Worm (Caenorhabditis elegans) whole organism, L4 larva: ENCODE results near the gene B0496.2.
A peak's percentile ranks its signal among the peaks of the same experiment; 100 is the strongest.

Source experiments
- F44E2.7 ChIP-seq: fragments of 200-800 bp; sonication (Bioruptor generic); IDR thresholded peaks from 2 replicates; pipeline ENCODE4 v2.1.2; 2022; ENCODE audit warnings: missing genetic modification characterization, missing compliant biosample characterization
- T20F7.1 ChIP-seq: fragments of 200-800 bp; sonication (Bioruptor generic); optimal IDR thresholded peaks from 2 replicates; lab custom pipeline; 2018; ENCODE audit warnings: mild to moderate bottlenecking, missing genetic modification characterization, missing compliant biosample characterization
- Y48G9A.11 ChIP-seq: fragments of 200-800 bp; sonication (Bioruptor generic); IDR thresholded peaks from 2 replicates; pipeline ENCODE4 v1.3.6; 2022; ENCODE audit warnings: missing genetic modification reagents, missing genetic modification characterization, missing compliant biosample characterization
- Y75B8A.6 ChIP-seq: fragments of 200-800 bp; sonication (Bioruptor generic); IDR thresholded peaks from 2 replicates; pipeline ENCODE4 v1.3.6; 2022; ENCODE audit warnings: missing genetic modification reagents, missing genetic modification characterization, missing compliant biosample characterization
- aly-2 ChIP-seq: sonication (generic microtip); optimal IDR thresholded peaks from 2 replicates; lab custom pipeline; 2018; ENCODE audit warnings: missing biosample characterization, missing genetic modification characterization
- arid-1 ChIP-seq: fragments of 200-800 bp; sonication (Bioruptor generic); conservative IDR thresholded peaks from 2 replicates; pipeline ENCODE4 v1.3.6; 2022; ENCODE audit warnings: missing genetic modification reagents, missing genetic modification characterization, missing compliant biosample characterization
- attf-4 ChIP-seq: sonication (generic microtip); optimal IDR thresholded peaks from 3 replicates; lab custom pipeline; 2017; ENCODE audit warnings: missing biosample characterization, missing genetic modification characterization
- ceh-20 ChIP-seq: fragments of 200-800 bp; sonication (Bioruptor generic); IDR thresholded peaks from 2 replicates; pipeline ENCODE4 v1.3.6; 2022; ENCODE audit warnings: missing genetic modification reagents, missing genetic modification characterization, missing compliant biosample characterization
- ceh-28 ChIP-seq: fragments of 150-350 bp; optimal IDR thresholded peaks from 2 replicates; lab custom pipeline; 2014; ENCODE audit warnings: missing biosample characterization, missing genetic modification reagents, missing genetic modification characterization
- ceh-44 ChIP-seq: fragments of 200-800 bp; sonication (Bioruptor generic); IDR thresholded peaks from 2 replicates; pipeline ENCODE4 v1.3.6; 2022; ENCODE audit warnings: missing genetic modification reagents, missing genetic modification characterization, missing compliant biosample characterization
- ceh-82 ChIP-seq: sonication (generic microtip); optimal IDR thresholded peaks from 2 replicates; lab custom pipeline; 2017; ENCODE audit warnings: missing biosample characterization, missing genetic modification characterization
- daf-16 ChIP-seq, 3 experiments: sonication (generic microtip); optimal IDR thresholded peaks; 2 replicates each; lab custom pipeline; 2016 to 2017; ENCODE audit warnings: missing genetic modification characterization in 3 of 3, missing genetic modification reagents in 3 of 3, mild to moderate bottlenecking in 2 of 3, missing compliant biosample characterization in 2 of 3, missing biosample characterization in 1 of 3, moderate library complexity in 1 of 3
- daf-8 ChIP-seq: fragments of 200-800 bp; sonication (Bioruptor generic); IDR thresholded peaks from 2 replicates; pipeline ENCODE4 v1.3.6; 2022; ENCODE audit warnings: missing genetic modification characterization, missing compliant biosample characterization
- dmd-6 ChIP-seq: fragments of 200-800 bp; sonication (Bioruptor generic); IDR thresholded peaks from 2 replicates; pipeline ENCODE4 v1.3.6; 2022; ENCODE audit warnings: missing genetic modification reagents, missing genetic modification characterization, missing compliant biosample characterization
- dmd-9 ChIP-seq: fragments of 200-800 bp; sonication (Bioruptor generic); IDR thresholded peaks from 2 replicates; pipeline ENCODE4 v1.3.6; 2022; ENCODE audit warnings: missing genetic modification reagents, missing genetic modification characterization, missing compliant biosample characterization
- dpl-1 ChIP-seq: fragments of 150-350 bp; optimal IDR thresholded peaks from 2 replicates; lab custom pipeline; 2014; ENCODE audit warnings: missing biosample characterization, missing genetic modification reagents, missing genetic modification characterization
- fos-1 ChIP-seq: fragments of 150-350 bp; optimal IDR thresholded peaks from 2 replicates; lab custom pipeline; 2014; ENCODE audit warnings: missing biosample characterization, missing genetic modification characterization
- gei-8 ChIP-seq: fragments of 200-800 bp; sonication (Bioruptor generic); optimal IDR thresholded peaks from 2 replicates; lab custom pipeline; 2018; ENCODE audit warnings: mild to moderate bottlenecking, missing genetic modification characterization, missing compliant biosample characterization
- lin-38 ChIP-seq: fragments of 200-800 bp; sonication (Bioruptor generic); IDR thresholded peaks from 2 replicates; pipeline ENCODE4 v1.3.6; 2022; ENCODE audit warnings: missing genetic modification reagents, missing genetic modification characterization, missing compliant biosample characterization
- lin-39 ChIP-seq: fragments of 150-350 bp; optimal IDR thresholded peaks from 2 replicates; lab custom pipeline; 2014; ENCODE audit warnings: missing biosample characterization, missing genetic modification reagents, missing genetic modification characterization
- mdl-1 ChIP-seq, 2 experiments: fragments of 150-350 bp in 1 of 2; sonication (generic microtip) in 1 of 2; optimal IDR thresholded peaks; 2 replicates each; lab custom pipeline; 2014 to 2017; ENCODE audit warnings: missing biosample characterization in 2 of 2, missing genetic modification characterization in 2 of 2
- mdt-29 ChIP-seq: fragments of 200-800 bp; sonication (Bioruptor generic); IDR thresholded peaks from 2 replicates; pipeline ENCODE4 v1.3.6; 2022; ENCODE audit warnings: missing genetic modification reagents, missing genetic modification characterization, missing compliant biosample characterization
- nhr-111 ChIP-seq: fragments of 200-800 bp; sonication (Bioruptor generic); optimal IDR thresholded peaks from 2 replicates; lab custom pipeline; 2018; ENCODE audit warnings: mild to moderate bottlenecking, missing genetic modification characterization, missing compliant biosample characterization
- nhr-237 ChIP-seq: sonication (generic microtip); optimal IDR thresholded peaks from 2 replicates; lab custom pipeline; 2017; ENCODE audit warnings: missing biosample characterization, missing genetic modification characterization
- nhr-25 ChIP-seq: sonication (generic microtip); optimal IDR thresholded peaks from 2 replicates; lab custom pipeline; 2017; ENCODE audit warnings: missing genetic modification characterization, mild to moderate bottlenecking, missing compliant biosample characterization, antibody characterized with exemption, moderate library complexity, borderline replicate concordance; ENCODE audit not compliant: insufficient read depth
- nhr-28 ChIP-seq: fragments of 150-350 bp; optimal IDR thresholded peaks from 2 replicates; lab custom pipeline; 2014; ENCODE audit warnings: missing biosample characterization, missing genetic modification characterization
- nhr-76 ChIP-seq: fragments of 150-350 bp; optimal IDR thresholded peaks from 2 replicates; lab custom pipeline; 2014; ENCODE audit warnings: missing biosample characterization, missing genetic modification characterization
- pqm-1 ChIP-seq: sonication (generic microtip); optimal IDR thresholded peaks from 2 replicates; lab custom pipeline; 2017; ENCODE audit warnings: missing biosample characterization, missing genetic modification characterization
- set-16 ChIP-seq: fragments of 200-800 bp; sonication (Bioruptor generic); IDR thresholded peaks from 2 replicates; pipeline ENCODE4 v1.3.6; 2022; ENCODE audit warnings: missing genetic modification reagents, missing genetic modification characterization, missing compliant biosample characterization
- skn-1 ChIP-seq: fragments of 150-350 bp; optimal IDR thresholded peaks from 2 replicates; lab custom pipeline; 2014; ENCODE audit warnings: missing biosample characterization, missing genetic modification characterization
- spr-1 ChIP-seq: sonication (generic microtip); optimal IDR thresholded peaks from 2 replicates; lab custom pipeline; 2016; ENCODE audit warnings: mild to moderate bottlenecking, missing genetic modification characterization, missing compliant biosample characterization
- tag-97 ChIP-seq: fragments of 200-800 bp; sonication (Bioruptor generic); IDR thresholded peaks from 2 replicates; pipeline ENCODE4 v1.3.6; 2022; ENCODE audit warnings: missing genetic modification characterization, missing compliant biosample characterization
- unc-130 ChIP-seq: sonication (generic microtip); optimal IDR thresholded peaks from 2 replicates; lab custom pipeline; 2016; ENCODE audit warnings: missing genetic modification reagents, missing genetic modification characterization, missing compliant biosample characterization
- unc-39 ChIP-seq: sonication (generic microtip); optimal IDR thresholded peaks from 2 replicates; lab custom pipeline; 2017; ENCODE audit warnings: missing biosample characterization, missing genetic modification characterization
- unc-62 ChIP-seq, 3 experiments: fragments of 150-350 bp in 1 of 3; sonication (generic microtip); optimal IDR thresholded peaks in 2 of 3; peaks in 1 of 3; 1 replicate in 1 of 3; 2 replicates in 2 of 3; lab custom pipeline; 2014 to 2017; ENCODE audit warnings: missing biosample characterization in 3 of 3, missing genetic modification characterization in 3 of 3, missing genetic modification reagents in 3 of 3, missing genotype in 1 of 3
- vab-7 ChIP-seq: fragments of 200-800 bp; sonication (Bioruptor generic); IDR thresholded peaks from 2 replicates; pipeline ENCODE4 v1.3.6; 2022; ENCODE audit warnings: missing genetic modification reagents, missing genetic modification characterization, missing compliant biosample characterization

Gene B0496.2

DNA sequence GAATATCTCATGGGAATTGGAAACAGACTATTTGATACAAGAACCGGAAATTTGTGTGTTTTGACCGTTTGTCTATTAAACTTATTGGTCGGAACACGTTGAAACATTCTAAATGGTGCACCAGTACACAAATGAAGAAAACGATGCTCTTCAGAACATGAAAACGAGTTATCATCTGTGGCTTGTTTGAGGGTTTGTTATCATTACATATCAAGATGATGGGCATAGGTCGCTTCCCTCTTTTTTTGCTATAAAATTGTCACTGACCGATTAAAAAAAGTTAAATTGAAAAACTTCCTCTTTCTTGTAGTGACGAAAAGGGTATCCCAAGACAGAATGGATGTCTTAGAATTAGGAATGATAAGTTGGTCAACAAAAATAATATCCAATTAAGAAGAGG lies 21.0 kb downstream of the B0496.2 start:
- TF ChIP-seq unc-62 (GFP tag; optimal IDR thresholded peaks at IDR 0.05 in 1 of 2; lab: Kevin White, UChicago) (peak in 1 of 2 experiments; percentile 9), unc-62 (tag; optimal IDR thresholded peaks at IDR 0.05; lab: Kevin White, UChicago) (no peak), lin-39 (tag; lab: Kevin White, UChicago) (no peak), ceh-44 (GFP tag; lab: Robert Waterston, UW) (no peak), mdt-29 (GFP tag; lab: Robert Waterston, UW) (no peak), attf-4 (tag; lab: Kevin White, UChicago) (no peak), ceh-20 (GFP tag; lab: Robert Waterston, UW) (no peak), skn-1 (tag; lab: Kevin White, UChicago) (no peak), dmd-9 (GFP tag; lab: Robert Waterston, UW) (no peak), pqm-1 (tag; lab: Kevin White, UChicago) (peak; percentile 72)

ce11 chrIV:7469782-7470413 lies 22.2 kb downstream of the B0496.2 start, which contains the start of gene F55G1.7:
F55G1.7 (minus strand) TSS chrIV:7469832.
- TF ChIP-seq dpl-1, result no peak
- no peak for TF ChIP-seq ceh-28
- no peak for TF ChIP-seq lin-38 (GFP tag; lab: Robert Waterston, UW)
- TF ChIP-seq spr-1 (tag; lab: Kevin White, UChicago), result no peak
- TF ChIP-seq nhr-25 (tag; lab: Kevin White, UChicago), result no peak
- no peak for TF ChIP-seq arid-1 (GFP tag; lab: Robert Waterston, UW)
- TF ChIP-seq daf-16 (GFP tag; optimal IDR thresholded peaks at IDR 0.05; lab: Kevin White, UChicago), result no peak
- TF ChIP-seq daf-16 (tag; optimal IDR thresholded peaks at IDR 0.05; lab: Kevin White, UChicago), result no peak
- no peak for TF ChIP-seq unc-130 (GFP tag; lab: Kevin White, UChicago)
- TF ChIP-seq dmd-6 (GFP tag; lab: Robert Waterston, UW), result peak; percentile 40
- TF ChIP-seq ceh-44 (GFP tag; lab: Robert Waterston, UW), result no peak
- TF ChIP-seq Y75B8A.6, result no peak
- TF ChIP-seq ceh-82 (tag; lab: Kevin White, UChicago), result no peak
- TF ChIP-seq attf-4 (tag; lab: Kevin White, UChicago), result no peak
- TF ChIP-seq aly-2, result no peak
- TF ChIP-seq unc-39 (tag; lab: Kevin White, UChicago), result no peak
- TF ChIP-seq nhr-111 (GFP tag; lab: Kevin White, UChicago), result no peak
- TF ChIP-seq dmd-9 (GFP tag; lab: Robert Waterston, UW), result no peak
- no peak for TF ChIP-seq nhr-237
- no peak for TF ChIP-seq tag-97 (GFP tag; lab: Robert Waterston, UW)
- TF ChIP-seq T20F7.1 (GFP tag; lab: Kevin White, UChicago), result no peak
- no peak for TF ChIP-seq fos-1 (tag; lab: Kevin White, UChicago)
- no peak for TF ChIP-seq Y48G9A.11
- TF ChIP-seq nhr-76 (tag; lab: Kevin White, UChicago), result no peak
- no peak for TF ChIP-seq daf-8 (GFP tag; lab: Robert Waterston, UW)
- TF ChIP-seq gei-8 (GFP tag; lab: Kevin White, UChicago), result no peak
- TF ChIP-seq set-16 (GFP tag; lab: Robert Waterston, UW), result no peak
- no peak for TF ChIP-seq vab-7 (GFP tag; lab: Robert Waterston, UW)
- TF ChIP-seq F44E2.7 (GFP tag; lab: Robert Waterston, UW), result no peak
- peak in 1 of 2 experiments; percentile 85 for TF ChIP-seq unc-62 (GFP tag; optimal IDR thresholded peaks at IDR 0.05 in 1 of 2; lab: Kevin White, UChicago)
- TF ChIP-seq unc-62 (tag; optimal IDR thresholded peaks at IDR 0.05; lab: Kevin White, UChicago), result no peak
- TF ChIP-seq mdl-1 (tag; optimal IDR thresholded peaks at IDR 0.05; lab: Kevin White, UChicago), result peak in 1 of 2 experiments; percentile 12
- peak; percentile 12 for TF ChIP-seq nhr-28 (tag; lab: Kevin White, UChicago)
